Worm (Caenorhabditis elegans) whole organism, L2 larva: Measurements from ENCODE around the gene hal-2.
A peak's percentile ranks its signal among the peaks of the same experiment; 100 is the strongest.
"Not testable (repeated sequence)": the region's sequence is repeated elsewhere in the genome, so short reads cannot be mapped to it uniquely, and the experiment has no call there.

Source experiments
- C34F6.9 ChIP-seq: fragments of 150-350 bp; optimal IDR thresholded peaks from 2 replicates; lab custom pipeline; 2014; ENCODE audit warnings: missing biosample characterization, missing genetic modification characterization
- Y55F3AM.14 ChIP-seq: fragments of 200-800 bp; sonication (Bioruptor generic); optimal IDR thresholded peaks from 2 replicates; lab custom pipeline; 2018; ENCODE audit warnings: mild to moderate bottlenecking, missing genetic modification characterization, missing compliant biosample characterization
- alr-1 ChIP-seq: fragments of 150-350 bp; optimal IDR thresholded peaks from 2 replicates; lab custom pipeline; 2014; ENCODE audit warnings: missing biosample characterization, missing genetic modification characterization
- blmp-1 ChIP-seq: sonication (generic microtip); optimal IDR thresholded peaks from 2 replicates; lab custom pipeline; 2017; ENCODE audit warnings: missing genetic modification characterization, mild to moderate bottlenecking, missing compliant biosample characterization, antibody characterized with exemption, moderate library complexity; ENCODE audit not compliant: insufficient read depth
- ceh-82 ChIP-seq: fragments of 150-350 bp; optimal IDR thresholded peaks from 2 replicates; lab custom pipeline; 2014; ENCODE audit warnings: missing biosample characterization, missing genetic modification characterization
- dmd-4 ChIP-seq: sonication (generic microtip); optimal IDR thresholded peaks from 2 replicates; lab custom pipeline; 2017; ENCODE audit warnings: missing biosample characterization, missing genetic modification characterization
- egl-27 ChIP-seq: sonication (generic microtip); optimal IDR thresholded peaks from 3 replicates; lab custom pipeline; 2017; ENCODE audit warnings: missing biosample characterization, missing genetic modification reagents, missing genetic modification characterization
- elt-1 ChIP-seq: fragments of 150-350 bp; optimal IDR thresholded peaks from 2 replicates; lab custom pipeline; 2014; ENCODE audit warnings: missing biosample characterization, missing genetic modification characterization
- elt-3 ChIP-seq: sonication (generic microtip); optimal IDR thresholded peaks from 2 replicates; lab custom pipeline; 2017; ENCODE audit warnings: missing biosample characterization, missing genetic modification characterization
- fos-1 ChIP-seq: fragments of 150-350 bp; optimal IDR thresholded peaks from 2 replicates; lab custom pipeline; 2014; ENCODE audit warnings: missing biosample characterization, missing genetic modification characterization
- lin-13 ChIP-seq: fragments of 150-350 bp; optimal IDR thresholded peaks from 2 replicates; lab custom pipeline; 2014; ENCODE audit warnings: missing biosample characterization, missing genetic modification reagents, missing genetic modification characterization
- lin-39 ChIP-seq: fragments of 150-350 bp; optimal IDR thresholded peaks from 2 replicates; lab custom pipeline; 2014; ENCODE audit warnings: missing biosample characterization, missing genetic modification reagents, missing genetic modification characterization
- lsy-2 ChIP-seq, 2 experiments: fragments of 150-350 bp in 1 of 2; sonication (generic microtip) in 1 of 2; optimal IDR thresholded peaks; 2 replicates each; lab custom pipeline; 2014 to 2017; ENCODE audit warnings: missing biosample characterization in 2 of 2, missing genetic modification characterization in 2 of 2
- mab-5 ChIP-seq: fragments of 150-350 bp; optimal IDR thresholded peaks from 2 replicates; lab custom pipeline; 2014; ENCODE audit warnings: missing biosample characterization, missing genetic modification characterization
- mbf-1 ChIP-seq: sonication (generic microtip); optimal IDR thresholded peaks from 2 replicates; lab custom pipeline; 2017; ENCODE audit warnings: missing biosample characterization, missing genetic modification characterization
- mdl-1 ChIP-seq, 2 experiments: fragments of 150-350 bp in 1 of 2; sonication (generic microtip) in 1 of 2; optimal IDR thresholded peaks; 2 replicates each; lab custom pipeline; 2017; ENCODE audit warnings: missing biosample characterization in 2 of 2, missing genetic modification characterization in 2 of 2
- nhr-10 ChIP-seq: sonication (generic microtip); optimal IDR thresholded peaks from 2 replicates; lab custom pipeline; 2017; ENCODE audit warnings: missing biosample characterization, missing genetic modification characterization
- nhr-11 ChIP-seq: fragments of 150-350 bp; optimal IDR thresholded peaks from 2 replicates; lab custom pipeline; 2014; ENCODE audit warnings: missing biosample characterization, missing genetic modification characterization
- nhr-12 ChIP-seq: fragments of 150-350 bp; optimal IDR thresholded peaks from 2 replicates; lab custom pipeline; 2014; ENCODE audit warnings: missing biosample characterization, missing genetic modification characterization
- nhr-21 ChIP-seq: fragments of 150-350 bp; optimal IDR thresholded peaks from 2 replicates; lab custom pipeline; 2014; ENCODE audit warnings: missing biosample characterization, missing genetic modification characterization
- nhr-6 ChIP-seq: fragments of 150-350 bp; optimal IDR thresholded peaks from 2 replicates; lab custom pipeline; 2014; ENCODE audit warnings: missing biosample characterization, missing genetic modification characterization
- nhr-77 ChIP-seq: fragments of 150-350 bp; optimal IDR thresholded peaks from 2 replicates; lab custom pipeline; 2014; ENCODE audit warnings: missing biosample characterization, missing genetic modification characterization
- peb-1 ChIP-seq: fragments of 150-350 bp; optimal IDR thresholded peaks from 2 replicates; lab custom pipeline; 2014; ENCODE audit warnings: missing biosample characterization, missing genetic modification characterization
- sem-4 ChIP-seq: fragments of 150-350 bp; optimal IDR thresholded peaks from 2 replicates; lab custom pipeline; 2014; ENCODE audit warnings: missing biosample characterization, missing genetic modification reagents, missing genetic modification characterization
- skn-1 ChIP-seq: sonication (generic microtip); optimal IDR thresholded peaks from 2 replicates; lab custom pipeline; 2017; ENCODE audit warnings: missing biosample characterization, missing genetic modification characterization
- snpc-4 ChIP-seq: fragments of 150-350 bp; optimal IDR thresholded peaks from 2 replicates; lab custom pipeline; 2014; ENCODE audit warnings: missing biosample characterization, missing genetic modification characterization
- unc-55 ChIP-seq: fragments of 150-350 bp; sonication (generic microtip); optimal IDR thresholded peaks from 3 replicates; lab custom pipeline; 2014; ENCODE audit warnings: missing biosample characterization, missing genetic modification reagents, missing genetic modification characterization
- unc-62 ChIP-seq: fragments of 150-350 bp; optimal IDR thresholded peaks from 2 replicates; lab custom pipeline; 2014; ENCODE audit warnings: missing biosample characterization, missing genetic modification reagents, missing genetic modification characterization
- zag-1 ChIP-seq: fragments of 150-350 bp; optimal IDR thresholded peaks from 2 replicates; lab custom pipeline; 2014; ENCODE audit warnings: missing biosample characterization, missing genetic modification characterization
- ztf-1 ChIP-seq: fragments of 200-800 bp; sonication (Bioruptor generic); conservative IDR thresholded peaks from 2 replicates; pipeline ENCODE4 v1.3.6; 2022; ENCODE audit warnings: missing genetic modification characterization, missing compliant biosample characterization
- ztf-11 ChIP-seq: sonication (generic microtip); optimal IDR thresholded peaks from 2 replicates; lab custom pipeline; 2017; ENCODE audit warnings: missing biosample characterization, missing genetic modification characterization
- ztf-4 ChIP-seq: fragments of 150-350 bp; optimal IDR thresholded peaks from 2 replicates; lab custom pipeline; 2014; ENCODE audit warnings: missing biosample characterization, missing genetic modification characterization

hal-2 gene

ce11 chrIII:10059002-10059401, 29.7 kb downstream of the hal-2 start, which contains the start of gene T16G12.8:
Gene T16G12.8 (plus strand): TSS chrIII:10059302.
- TF ChIP-seq ztf-1 = no peak
- no peak for TF ChIP-seq skn-1 (tag; lab: Kevin White, UChicago)
- no peak for TF ChIP-seq mdl-1 (tag; optimal IDR thresholded peaks at IDR 0.05; lab: Kevin White, UChicago)
- TF ChIP-seq, all 48 proteins: peak for 0

ce11 chrIII:10057518-10057917, 31.2 kb downstream of the hal-2 start, which contains the start of gene T16G12.4:
Gene T16G12.4 (plus strand): TSS chrIII:10057818.
- TF ChIP-seq elt-3 = no peak
- no peak for TF ChIP-seq ceh-82 (tag; lab: Kevin White, UChicago)
- TF ChIP-seq unc-55 = no peak
- TF ChIP-seq ztf-4 (tag; lab: Kevin White, UChicago) = no peak
- TF ChIP-seq skn-1 (tag; lab: Kevin White, UChicago) = no peak
- no peak for TF ChIP-seq C34F6.9 (tag; lab: Kevin White, UChicago)

ce11 chrIII:10056033-10056432, 32.7 kb downstream of the hal-2 start, which contains the start of gene T16G12.10:
Gene T16G12.10 (minus strand): TSS chrIII:10056133.
- TF ChIP-seq elt-3 = no peak
- no peak for TF ChIP-seq nhr-10 (tag; lab: Kevin White, UChicago)
- TF ChIP-seq Y55F3AM.14 (GFP tag; lab: Kevin White, UChicago) = no peak
- no peak for TF ChIP-seq blmp-1
- no peak for TF ChIP-seq ztf-1
- no peak for TF ChIP-seq mab-5 (tag; lab: Kevin White, UChicago)
- TF ChIP-seq ztf-11 (tag; lab: Kevin White, UChicago) = no peak
- no peak for TF ChIP-seq unc-62
- no peak for TF ChIP-seq nhr-6 (tag; lab: Kevin White, UChicago)
- no peak for TF ChIP-seq snpc-4 (tag; lab: Kevin White, UChicago)
- TF ChIP-seq C34F6.9 (tag; lab: Kevin White, UChicago) = no peak
- no peak for TF ChIP-seq peb-1 (tag; lab: Kevin White, UChicago)
- TF ChIP-seq nhr-77 (tag; lab: Kevin White, UChicago) = no peak
- no peak for TF ChIP-seq sem-4 (tag; lab: Kevin White, UChicago)

- not testable (repeated sequence) for TF ChIP-seq nhr-21 (tag; lab: Kevin White, UChicago); ztf-4 (tag; lab: Kevin White, UChicago); alr-1
Measured at ce11 chrIII:10053312-10053711, 35.4 kb downstream of the hal-2 start, which contains the start of gene T16G12.12. Gene T16G12.12 (plus strand): TSS chrIII:10053612.

ce11 chrIII:10050321-10050720, 38.4 kb downstream of the hal-2 start, which contains the start of gene T16G12.3:
Gene T16G12.3 (plus strand): TSS chrIII:10050621.
- TF ChIP-seq nhr-21 (tag; lab: Kevin White, UChicago); ztf-4 (tag; lab: Kevin White, UChicago); lin-39: not testable (repeated sequence)

ce11 chrIII:10049682-10050081, 39.0 kb downstream of the hal-2 start, which contains the start of gene T16G12.1:
Gene T16G12.1 (minus strand): TSS chrIII:10049857.
- TF ChIP-seq snpc-4 (tag; lab: Kevin White, UChicago) (no peak), fos-1 (tag; lab: Kevin White, UChicago) (peak; percentile 94)

- TF ChIP-seq zag-1 (tag; lab: Kevin White, UChicago) (no peak), lin-13 (GFP tag; lab: Kevin White, UChicago) (no peak), fos-1 (tag; lab: Kevin White, UChicago) (no peak), sem-4 (tag; lab: Kevin White, UChicago) (no peak), dmd-4 (no peak), elt-3 (no peak), nhr-11 (no peak), snpc-4 (tag; lab: Kevin White, UChicago) (no peak), egl-27 (tag; lab: Kevin White, UChicago) (no peak), elt-1 (no peak), C34F6.9 (tag; lab: Kevin White, UChicago) (no peak), Y55F3AM.14 (GFP tag; lab: Kevin White, UChicago) (no peak), lsy-2 (tag; optimal IDR thresholded peaks at IDR 0.05; lab: Kevin White, UChicago) (no peak), nhr-12 (no peak), ztf-1 (no peak), mab-5 (tag; lab: Kevin White, UChicago) (no peak), unc-55 (no peak), mbf-1 (no peak), unc-62 (no peak)
Measured at ce11 chrIII:10040013-10040412, 48.7 kb downstream of the hal-2 start, which contains the start of gene T16G12.7. Gene T16G12.7 (minus strand): TSS chrIII:10040113.
